Fruit fly (Drosophila melanogaster): ENCODE data around the gene RpS4.

The RpS4 gene

dm6 chr3L:13068293-13068692, 26.7 kb downstream of the RpS4 start (continued):
- TF ChIP-seq prd (optimal IDR thresholded peaks at IDR 0.05) (no peak), prd (GFP tag; IDR thresholded peaks at IDR 0.05) (peak; percentile 38; the same call in 1 of the 3 replicates), Xrp1 (GFP tag; IDR thresholded peaks at IDR 0.05) (peak; percentile 39; the same call in 1 of the 2 replicates), CG11093 (GFP tag; IDR thresholded peaks at IDR 0.05) (no peak), D19A (tag; optimal IDR thresholded peaks at IDR 0.05) (peak; percentile 36), CG11560 (tag; IDR thresholded peaks at IDR 0.05) (no peak), trem (tag; optimal IDR thresholded peaks at IDR 0.05) (peak; percentile 22), CG32772 (GFP tag; IDR thresholded peaks at IDR 0.05) (no peak), oc (tag; optimal IDR thresholded peaks at IDR 0.05) (no peak), CG6689 (GFP tag; IDR thresholded peaks at IDR 0.05) (no peak), D (optimal IDR thresholded peaks at IDR 0.05) (no peak), D (GFP tag; optimal IDR thresholded peaks at IDR 0.05) (peak; percentile 10), CG31441 (GFP tag; IDR thresholded peaks at IDR 0.05) (peak; percentile 35; the same call in 1 of the 2 replicates), tio (GFP tag; optimal IDR thresholded peaks at IDR 0.05) (peak; percentile 29), CG10147 (GFP tag; optimal IDR thresholded peaks at IDR 0.05) (no peak), CG12236 (GFP tag; optimal IDR thresholded peaks at IDR 0.05) (peak; percentile 6), CG8765 (GFP tag; IDR thresholded peaks at IDR 0.05) (no peak), run (tag; optimal IDR thresholded peaks at IDR 0.05) (no peak), dmrt99B (tag; optimal IDR thresholded peaks at IDR 0.05) (no peak), gcm (GFP tag; optimal IDR thresholded peaks at IDR 0.05) (peak; percentile 21), stwl (tag; optimal IDR thresholded peaks at IDR 0.05) (no peak), H15 (GFP tag; IDR thresholded peaks at IDR 0.05) (no peak), CG7928 (GFP tag; optimal IDR thresholded peaks at IDR 0.05) (no peak), CG6854 (GFP tag; optimal IDR thresholded peaks at IDR 0.05) (no peak), Dref (GFP tag; IDR thresholded peaks at IDR 0.05) (no peak), Poxn (GFP tag; IDR thresholded peaks at IDR 0.05) (no peak), Gsc (GFP tag; IDR thresholded peaks at IDR 0.05) (no peak), sd (tag; optimal IDR thresholded peaks at IDR 0.05) (no peak), usp (GFP tag; optimal IDR thresholded peaks at IDR 0.05) (no peak), CG15011 (GFP tag; optimal IDR thresholded peaks at IDR 0.05) (no peak), Dek (tag; optimal IDR thresholded peaks at IDR 0.05) (no peak), HmgD (GFP tag; optimal IDR thresholded peaks at IDR 0.05) (no peak), CG17912 (GFP tag; optimal IDR thresholded peaks at IDR 0.05) (no peak), bsh (GFP tag; optimal IDR thresholded peaks at IDR 0.05) (peak in 1 of 2 experiments; percentile 60), CG12299 (tag; optimal IDR thresholded peaks at IDR 0.05) (no peak), row (GFP tag; IDR thresholded peaks at IDR 0.05) (no peak), CG14965 (GFP tag; optimal IDR thresholded peaks at IDR 0.05; ENCODE audit: borderline replicate concordance) (no peak), vfl (GFP tag; optimal IDR thresholded peaks at IDR 0.05) (no peak), CG3995 (GFP tag; optimal IDR thresholded peaks at IDR 0.05) (no peak), CG8388 (GFP tag; optimal IDR thresholded peaks at IDR 0.05) (peak; percentile 64), CG34422 (GFP tag; IDR thresholded peaks at IDR 0.05) (no peak), tx (GFP tag; optimal IDR thresholded peaks at IDR 0.05) (no peak), Taf1 (GFP tag; IDR thresholded peaks at IDR 0.05) (no peak), CG10274 (GFP tag; optimal IDR thresholded peaks at IDR 0.05) (no peak), CG31388 (GFP tag; optimal IDR thresholded peaks at IDR 0.05) (no peak), CG4730 (GFP tag; IDR thresholded peaks at IDR 0.05) (no peak), nmo (GFP tag; optimal IDR thresholded peaks at IDR 0.05) (peak; percentile 60), stc (GFP tag; IDR thresholded peaks at IDR 0.05) (no peak), CG4404 (GFP tag; IDR thresholded peaks at IDR 0.05) (peak; percentile 50), CG7839 (tag; optimal IDR thresholded peaks at IDR 0.05) (peak; percentile 25), lov (optimal IDR thresholded peaks at IDR 0.05) (no peak), lov (GFP tag; IDR thresholded peaks at IDR 0.05) (peak; percentile 56; the same call in 1 of the 3 replicates), Gug (GFP tag; IDR thresholded peaks at IDR 0.05) (no peak)
